Worm (Caenorhabditis elegans) whole organism, mixed stage, embryonic: ENCODE data around the gene gid-8.

Source experiments
- ceh-43 ChIP-seq: fragments of 200-800 bp; sonication (Bioruptor generic); optimal IDR thresholded peaks from 2 replicates; lab custom pipeline; 2018; ENCODE audit warnings: mild to moderate bottlenecking, missing genetic modification characterization, moderate library complexity, missing compliant biosample characterization
- ces-1 ChIP-seq: fragments of 150-350 bp; optimal IDR thresholded peaks from 2 replicates; lab custom pipeline; 2014; ENCODE audit warnings: missing biosample characterization, missing genetic modification reagents, missing genetic modification characterization
- cnd-1 ChIP-seq: fragments of 200-800 bp; sonication (Bioruptor generic); optimal IDR thresholded peaks from 2 replicates; lab custom pipeline; 2018; ENCODE audit warnings: mild to moderate bottlenecking, missing genetic modification characterization, missing compliant biosample characterization
- mab-5 ChIP-seq: fragments of 150-350 bp; optimal IDR thresholded peaks from 2 replicates; lab custom pipeline; 2014; ENCODE audit warnings: missing biosample characterization, missing genetic modification characterization
- mep-1 ChIP-seq: fragments of 150-350 bp; optimal IDR thresholded peaks from 2 replicates; lab custom pipeline; 2017; ENCODE audit warnings: missing biosample characterization, missing genetic modification reagents, missing genetic modification characterization, inconsistent platforms
- nhr-28 ChIP-seq: fragments of 150-350 bp; optimal IDR thresholded peaks from 2 replicates; lab custom pipeline; 2014; ENCODE audit warnings: missing biosample characterization, missing genetic modification characterization
- snpc-4 ChIP-seq: fragments of 150-350 bp; optimal IDR thresholded peaks from 2 replicates; lab custom pipeline; 2014; ENCODE audit warnings: missing biosample characterization, missing genetic modification characterization
- unc-39 ChIP-seq: fragments of 150-350 bp; optimal IDR thresholded peaks from 2 replicates; lab custom pipeline; 2014; ENCODE audit warnings: missing biosample characterization, missing genetic modification characterization
- unc-62 ChIP-seq: fragments of 150-350 bp; optimal IDR thresholded peaks from 2 replicates; lab custom pipeline; 2014; ENCODE audit warnings: missing biosample characterization, missing genetic modification reagents, missing genetic modification characterization

- TF ChIP-seq cnd-1 (tag; lab: Kevin White, UChicago) (no peak), snpc-4 (tag; lab: Kevin White, UChicago) (no peak), mep-1 (tag; lab: Kevin White, UChicago) (no peak), nhr-28 (tag; lab: Kevin White, UChicago) (no peak), mab-5 (tag; lab: Kevin White, UChicago) (no peak), unc-39 (tag; lab: Kevin White, UChicago) (no peak), ceh-43 (GFP tag; lab: Kevin White, UChicago) (no peak), ces-1 (GFP tag; lab: Kevin White, UChicago) (no peak), unc-62 (no peak)
Measured at ce11 chrV:1456614-1457013, 10.9 kb upstream of the gid-8 start.
